Fruit fly (Drosophila melanogaster): ENCODE results near the gene Ccdc39.
A peak's percentile ranks its signal among the peaks of the same experiment; 100 is the strongest.

Gene Ccdc39

DNA sequence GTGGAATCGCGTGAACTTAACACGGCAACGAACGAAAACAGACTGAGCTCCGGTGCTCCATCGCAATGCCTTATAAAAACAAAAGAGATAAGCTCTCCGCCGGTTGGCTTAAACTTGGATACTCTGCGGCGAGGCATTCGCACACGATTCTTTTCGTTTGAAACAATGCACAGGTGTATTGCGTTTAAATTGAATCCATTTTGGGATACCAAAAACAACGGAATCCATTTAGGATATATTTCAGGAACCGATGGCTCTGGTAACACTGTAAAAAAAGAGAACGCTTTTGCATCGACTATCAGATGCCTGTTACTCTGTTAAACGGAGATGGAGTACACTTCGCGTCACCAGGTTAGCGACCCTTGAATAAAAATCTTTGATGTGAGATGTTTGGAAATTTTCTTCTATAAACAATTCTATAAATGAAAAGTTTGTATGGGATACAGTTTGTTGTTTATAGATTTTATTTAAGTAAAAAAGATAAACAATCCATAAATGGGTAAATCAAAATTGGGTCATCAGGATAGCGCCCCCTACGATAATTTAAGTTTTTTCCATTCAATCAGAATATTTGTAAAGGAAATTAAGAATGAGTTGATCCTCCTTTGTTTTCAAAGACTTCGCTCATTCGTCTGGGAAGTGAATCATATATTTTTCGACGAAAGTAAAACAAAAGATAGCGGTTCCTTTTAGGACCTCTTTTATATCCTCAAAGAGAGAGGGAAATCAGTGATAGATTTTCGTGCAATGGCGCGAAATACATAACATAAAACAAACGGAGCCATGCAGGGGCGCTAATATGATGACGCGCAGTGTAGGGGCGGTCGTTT lies 52.5 kb downstream of the Ccdc39 start, which contains the start of gene Nep2 (continued):
- TF ChIP-seq CG1529 (GFP tag; optimal IDR thresholded peaks at IDR 0.05) = no peak
- TF ChIP-seq Hey (tag; optimal IDR thresholded peaks at IDR 0.05) = no peak
- peak; percentile 41; the same call in 1 of the 3 replicates for TF ChIP-seq knrl (GFP tag; IDR thresholded peaks at IDR 0.05; ENCODE audit: partially characterized antibody)
- no peak for TF ChIP-seq GATAe (GFP tag; conservative IDR thresholded peaks at IDR 0.05)
- peak; percentile 2 for TF ChIP-seq cato (GFP tag; optimal IDR thresholded peaks at IDR 0.05; ENCODE audit: borderline replicate concordance)
- TF ChIP-seq dysf (GFP tag; IDR thresholded peaks at IDR 0.05) = no peak
- 0 out of 2 replicates have a peak, but pooled peaks have one; percentile 15 for TF ChIP-seq al (GFP tag; IDR thresholded peaks at IDR 0.05)
- TF ChIP-seq CG4424 (GFP tag; optimal IDR thresholded peaks at IDR 0.05) = peak; percentile 37
- no peak for TF ChIP-seq abd-A (tag; optimal IDR thresholded peaks at IDR 0.05)
- TF ChIP-seq sc (optimal IDR thresholded peaks at IDR 0.05) = no peak
- TF ChIP-seq sc (GFP tag; optimal IDR thresholded peaks at IDR 0.05) = no peak
- TF ChIP-seq CG7556 (GFP tag; optimal IDR thresholded peaks at IDR 0.05) = peak; percentile 56
- 0 out of 2 replicates have a peak, but pooled peaks have one; percentile 8 for TF ChIP-seq CG32767 (GFP tag; IDR thresholded peaks at IDR 0.05)
- no peak for TF ChIP-seq MTF-1 (GFP tag; optimal IDR thresholded peaks at IDR 0.05; ENCODE audit: borderline replicate concordance)
- TF ChIP-seq CG12769 (tag; optimal IDR thresholded peaks at IDR 0.05) = no peak
- no peak for TF ChIP-seq HmgZ (tag; optimal IDR thresholded peaks at IDR 0.05)
- TF ChIP-seq CG6689 (GFP tag; IDR thresholded peaks at IDR 0.05) = no peak
- peak; percentile 47 for TF ChIP-seq Med (GFP tag)
- no peak for TF ChIP-seq ftz-f1 (GFP tag; optimal IDR thresholded peaks at IDR 0.05)
- peak in 1 of 2 experiments; percentile 15 for TF ChIP-seq dpn (GFP tag; optimal IDR thresholded peaks at IDR 0.05)
- TF ChIP-seq Max (GFP tag; optimal IDR thresholded peaks at IDR 0.05) = no peak
- no peak for TF ChIP-seq stc (GFP tag; IDR thresholded peaks at IDR 0.05)
- no peak for TF ChIP-seq ab (GFP tag; optimal IDR thresholded peaks at IDR 0.05)
- no peak for TF ChIP-seq CG15073 (GFP tag; optimal IDR thresholded peaks at IDR 0.05)
- no peak for TF ChIP-seq zf30C (GFP tag; optimal IDR thresholded peaks at IDR 0.05)
- TF ChIP-seq B-H1 (GFP tag; IDR thresholded peaks at IDR 0.05) = no peak
- no peak for TF ChIP-seq croc (GFP tag; conservative IDR thresholded peaks at IDR 0.05)
- peak; percentile 14 for TF ChIP-seq HLH54F (GFP tag; optimal IDR thresholded peaks at IDR 0.05)
- TF ChIP-seq ssp (GFP tag; IDR thresholded peaks at IDR 0.05) = no peak
- peak; percentile 60 for TF ChIP-seq CG2678 (tag; optimal IDR thresholded peaks at IDR 0.05)
- peak in 1 of 2 experiments; percentile 56 for TF ChIP-seq eve (GFP tag; optimal IDR thresholded peaks at IDR 0.05)
- TF ChIP-seq disco-r (GFP tag; optimal IDR thresholded peaks at IDR 0.05) = no peak
- TF ChIP-seq Dbx (GFP tag; IDR thresholded peaks at IDR 0.05) = no peak
- TF ChIP-seq CG8290 (GFP tag; optimal IDR thresholded peaks at IDR 0.05) = no peak
- no peak for TF ChIP-seq CG8290 (tag; optimal IDR thresholded peaks at IDR 0.05)
- TF ChIP-seq klu (GFP tag; IDR thresholded peaks at IDR 0.05) = no peak
- peak; percentile 31 for TF ChIP-seq Asciz (GFP tag; optimal IDR thresholded peaks at IDR 0.05)
- peak; percentile 44 for TF ChIP-seq CG18262 (tag; optimal IDR thresholded peaks at IDR 0.05)
- no peak for TF ChIP-seq Kr (GFP tag; optimal IDR thresholded peaks at IDR 0.05)
- no peak for TF ChIP-seq CG11093 (GFP tag; IDR thresholded peaks at IDR 0.05)
- no peak for TF ChIP-seq NC2β (GFP tag; optimal IDR thresholded peaks at IDR 0.05)
- TF ChIP-seq Dek (tag; optimal IDR thresholded peaks at IDR 0.05) = no peak
- TF ChIP-seq lab (GFP tag; optimal IDR thresholded peaks at IDR 0.05) = peak; percentile 18
- TF ChIP-seq BtbVII (GFP tag; optimal IDR thresholded peaks at IDR 0.05) = peak; percentile 20
- TF ChIP-seq Dp (GFP tag; optimal IDR thresholded peaks at IDR 0.05) = no peak
- TF ChIP-seq CHES-1-like (GFP tag; optimal IDR thresholded peaks at IDR 0.05) = no peak
- no peak for TF ChIP-seq bsh (GFP tag; optimal IDR thresholded peaks at IDR 0.05)
- TF ChIP-seq bbx (GFP tag; IDR thresholded peaks at IDR 0.05; ENCODE audit: partially characterized antibody) = peak; percentile 78
- TF ChIP-seq CG17186 (GFP tag; optimal IDR thresholded peaks at IDR 0.05) = no peak
- peak; percentile 63 for TF ChIP-seq gfzf (GFP tag; optimal IDR thresholded peaks at IDR 0.05)
